Fruit fly (Drosophila melanogaster): Measurements from ENCODE around the gene CG16711.
A peak's percentile ranks its signal among the peaks of the same experiment; 100 is the strongest.

The CG16711 gene

DNA sequence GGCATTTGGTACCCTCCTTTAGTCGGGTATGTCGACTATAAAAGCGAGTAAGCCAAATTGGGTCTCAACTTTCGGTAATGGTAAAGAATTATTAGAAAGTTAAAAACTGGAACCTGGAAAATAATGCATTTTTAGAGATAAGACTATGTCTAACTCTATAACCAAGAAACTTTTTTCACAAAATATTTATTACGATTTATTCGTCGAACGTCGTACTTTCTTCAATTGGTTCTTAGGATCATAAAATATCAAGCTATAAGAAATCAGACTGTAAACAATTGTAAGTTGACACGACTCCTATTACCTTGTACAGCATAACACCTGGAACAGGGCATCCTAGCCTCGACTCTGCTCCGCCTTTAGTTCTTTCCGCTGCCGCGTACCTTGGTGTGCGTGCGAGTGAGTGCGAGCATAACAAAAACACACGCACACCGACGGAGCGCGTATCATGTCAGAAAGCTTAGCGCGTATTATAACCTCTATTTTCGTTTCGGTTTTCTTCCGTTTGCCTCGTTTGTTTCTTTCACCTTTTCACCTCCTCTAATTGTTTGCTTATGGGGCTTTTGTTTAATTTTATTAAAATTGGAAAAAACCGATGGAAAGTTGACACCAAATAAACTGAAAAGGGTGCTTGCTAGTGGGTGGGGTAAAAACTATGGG lies 11.1 kb upstream of the CG16711 start (continued):
- TF ChIP-seq Pdp1 (GFP tag; optimal IDR thresholded peaks at IDR 0.05) (peak; percentile 93 to 97), CG4282 (GFP tag; optimal IDR thresholded peaks at IDR 0.05) (peak; percentile 83), Adf1 (GFP tag; IDR thresholded peaks at IDR 0.05) (no peak), gfzf (GFP tag; optimal IDR thresholded peaks at IDR 0.05) (peak; percentile 20), ap (GFP tag; IDR thresholded peaks at IDR 0.05) (peak; percentile 75; the same call in 1 of the 2 replicates), Dek (tag; optimal IDR thresholded peaks at IDR 0.05) (peak; percentile 94), Mad (GFP tag; optimal IDR thresholded peaks at IDR 0.05) (peak; percentile 94), Vsx1 (GFP tag; optimal IDR thresholded peaks at IDR 0.05) (peak; percentile 88), CG2129 (GFP tag; IDR thresholded peaks at IDR 0.05; ENCODE audit: partially characterized antibody) (no peak), Ets65A (GFP tag) (peak; percentile 100), Neu2 (GFP tag; optimal IDR thresholded peaks at IDR 0.05; ENCODE audit: borderline replicate concordance) (peak; percentile 68), Ptx1 (GFP tag; IDR thresholded peaks at IDR 0.05) (peak; percentile 93), da (GFP tag; optimal IDR thresholded peaks at IDR 0.05) (peak; percentile 94), Nf-YA (GFP tag; IDR thresholded peaks at IDR 0.05) (peak; percentile 71), CG13894 (tag; optimal IDR thresholded peaks at IDR 0.05) (peak; percentile 82), Opbp (GFP tag; IDR thresholded peaks at IDR 0.05; ENCODE audit: partially characterized antibody) (no peak), CG4404 (GFP tag; IDR thresholded peaks at IDR 0.05) (peak; percentile 81), CG43689 (GFP tag; IDR thresholded peaks at IDR 0.05) (peak; percentile 75), Mrtf (GFP tag; IDR thresholded peaks at IDR 0.05) (peak; percentile 87), tin (GFP tag; optimal IDR thresholded peaks at IDR 0.05) (peak; percentile 96), Dip3 (GFP tag; optimal IDR thresholded peaks at IDR 0.05) (peak; percentile 96), CoRest (tag; optimal IDR thresholded peaks at IDR 0.05) (peak; percentile 99), CG18011 (GFP tag; optimal IDR thresholded peaks at IDR 0.05) (peak; percentile 85), CG13287 (GFP tag; IDR thresholded peaks at IDR 0.05; ENCODE audit: partially characterized antibody) (no peak), grn (GFP tag; optimal IDR thresholded peaks at IDR 0.05) (peak; percentile 62), mam (GFP tag; optimal IDR thresholded peaks at IDR 0.05) (peak; percentile 96)

- TF ChIP-seq prd (optimal IDR thresholded peaks at IDR 0.05) (no peak), prd (GFP tag; IDR thresholded peaks at IDR 0.05) (peak; percentile 43; the same call in 2 of the 3 replicates), sens-2 (GFP tag; IDR thresholded peaks at IDR 0.05) (no peak), Kr (GFP tag; optimal IDR thresholded peaks at IDR 0.05) (no peak), Oaz (GFP tag; IDR thresholded peaks at IDR 0.05) (no peak), CG18476 (GFP tag; optimal IDR thresholded peaks at IDR 0.05) (no peak), yki (optimal IDR thresholded peaks at IDR 0.05) (no peak), MESR4 (GFP tag; optimal IDR thresholded peaks at IDR 0.05) (no peak), CG15073 (GFP tag; optimal IDR thresholded peaks at IDR 0.05) (no peak), CG16863 (GFP tag; optimal IDR thresholded peaks at IDR 0.05) (no peak), unc-4 (GFP tag; IDR thresholded peaks at IDR 0.05; ENCODE audit: partially characterized antibody) (no peak), CG14667 (GFP tag; IDR thresholded peaks at IDR 0.05) (0 out of 2 replicates have a peak, but pooled peaks have one; percentile 8), Mad (GFP tag; optimal IDR thresholded peaks at IDR 0.05) (no peak), chm (GFP tag; IDR thresholded peaks at IDR 0.05) (no peak), Ada2b (GFP tag; IDR thresholded peaks at IDR 0.05) (0 out of 2 replicates have a peak, but pooled peaks have one; percentile 28), CG18599 (GFP tag; optimal IDR thresholded peaks at IDR 0.05) (peak; percentile 28), scrt (GFP tag; optimal IDR thresholded peaks at IDR 0.05) (no peak), CG17568 (GFP tag; optimal IDR thresholded peaks at IDR 0.05) (peak; percentile 10), slou (GFP tag; optimal IDR thresholded peaks at IDR 0.05) (no peak), CG15269 (tag; optimal IDR thresholded peaks at IDR 0.05) (no peak), gem (tag; optimal IDR thresholded peaks at IDR 0.05) (peak; percentile 45), CG3726 (GFP tag; IDR thresholded peaks at IDR 0.05) (0 out of 3 replicates have a peak, but pooled peaks have one; percentile 39), ranshi (GFP tag; IDR thresholded peaks at IDR 0.05) (0 out of 2 replicates have a peak, but pooled peaks have one; percentile 9), CG13624 (GFP tag; optimal IDR thresholded peaks at IDR 0.05) (no peak), CG1233 (GFP tag; optimal IDR thresholded peaks at IDR 0.05) (no peak)
Observed at dm6 chr3L:9693552-9694133, 10.5 kb upstream of the CG16711 start.

All from whole organism, embryonic.